ENCODE assay signal across 5 worm cellular contexts in genomic region chrV:13751811-13752210, ce11.
TF ChIP-seq lines count a peak whose summit lies in the region.

cld-9 (minus strand) TSS chrV:13751891.

TF ChIP-seq in whole organism, L1 larva, 84 proteins besides CTCF, POLR2A, EP300 and RAD21:
- TF ChIP-seq F16B12.6 (tag; optimal IDR thresholded peaks at IDR 0.05; lab: Kevin White, UChicago) (no peak), elt-2 (tag; optimal IDR thresholded peaks at IDR 0.05; lab: Kevin White, UChicago) (peak; percentile 41), fkh-8 (tag; optimal IDR thresholded peaks at IDR 0.05; lab: Kevin White, UChicago) (no peak), nhr-237 (tag; optimal IDR thresholded peaks at IDR 0.05; lab: Kevin White, UChicago) (no peak), mep-1 (tag; optimal IDR thresholded peaks at IDR 0.05; lab: Kevin White, UChicago) (no peak)
TF ChIP-seq in whole organism, L1 larva: peak in this region for 1.

TF ChIP-seq in whole organism, L2 larva, 48 proteins besides CTCF, POLR2A, EP300 and RAD21:
- peak; percentile 37 for TF ChIP-seq sma-9 (GFP tag; optimal IDR thresholded peaks at IDR 0.05; lab: Kevin White, UChicago)
- no peak for TF ChIP-seq sma-9 (tag; optimal IDR thresholded peaks at IDR 0.05; lab: Kevin White, UChicago)
- peak; percentile 63 for TF ChIP-seq fos-1 (tag; optimal IDR thresholded peaks at IDR 0.05; lab: Kevin White, UChicago)
- TF ChIP-seq sma-3 (GFP tag; optimal IDR thresholded peaks at IDR 0.05; lab: Kevin White, UChicago), result no peak

TF ChIP-seq in whole organism, L3 larva, 47 proteins besides CTCF, POLR2A, EP300 and RAD21:
- TF ChIP-seq daf-12 (tag; optimal IDR thresholded peaks at IDR 0.05; lab: Kevin White, UChicago), result no peak
- TF ChIP-seq lsy-12 (tag; optimal IDR thresholded peaks at IDR 0.05; lab: Kevin White, UChicago), result no peak
- TF ChIP-seq hmg-11 (tag; optimal IDR thresholded peaks at IDR 0.05; lab: Kevin White, UChicago), result no peak
- no peak for TF ChIP-seq lin-15B (tag; optimal IDR thresholded peaks at IDR 0.05; lab: Kevin White, UChicago)
- no peak for TF ChIP-seq nhr-43 (tag; optimal IDR thresholded peaks at IDR 0.05; lab: Kevin White, UChicago; ENCODE audit: poor library complexity, severe bottlenecking)
- TF ChIP-seq elt-2 (tag; optimal IDR thresholded peaks at IDR 0.05; lab: Kevin White, UChicago), result peak; percentile 71
- no peak for TF ChIP-seq nhr-76 (tag; optimal IDR thresholded peaks at IDR 0.05; lab: Kevin White, UChicago)
- TF ChIP-seq ztf-4 (tag; optimal IDR thresholded peaks at IDR 0.05; lab: Kevin White, UChicago), result no peak
- no peak for TF ChIP-seq elt-1 (tag; optimal IDR thresholded peaks at IDR 0.05; lab: Kevin White, UChicago)
- peak; percentile 40 for TF ChIP-seq pqm-1 (tag; optimal IDR thresholded peaks at IDR 0.05; lab: Kevin White, UChicago)
- no peak for TF ChIP-seq unc-62 (GFP tag; optimal IDR thresholded peaks at IDR 0.05; lab: Kevin White, UChicago)
- TF ChIP-seq nhr-12 (tag; optimal IDR thresholded peaks at IDR 0.05; lab: Kevin White, UChicago), result no peak
- no peak for TF ChIP-seq fkh-10 (GFP tag; optimal IDR thresholded peaks at IDR 0.05; lab: Kevin White, UChicago)

TF ChIP-seq in whole organism, L4 larva, 104 proteins besides CTCF, POLR2A, EP300 and RAD21:
- no peak for TF ChIP-seq lin-15B (tag; optimal IDR thresholded peaks at IDR 0.05; lab: Kevin White, UChicago)
- no peak for TF ChIP-seq ceh-82 (tag; optimal IDR thresholded peaks at IDR 0.05; lab: Kevin White, UChicago)
- TF ChIP-seq dmd-9 (GFP tag; IDR thresholded peaks at IDR 0.05; lab: Robert Waterston, UW), result no peak
- no peak for TF ChIP-seq F10B5.3 (tag; optimal IDR thresholded peaks at IDR 0.05; lab: Kevin White, UChicago)
- no peak for TF ChIP-seq dmd-8 (GFP tag; IDR thresholded peaks at IDR 0.05; lab: Robert Waterston, UW)
- peak; percentile 51 for TF ChIP-seq pqm-1 (tag; optimal IDR thresholded peaks at IDR 0.05; lab: Kevin White, UChicago)
- no peak for TF ChIP-seq set-16 (GFP tag; IDR thresholded peaks at IDR 0.05; lab: Robert Waterston, UW)
- 0 out of 2 replicates have a peak, but pooled peaks have one; percentile 30 for TF ChIP-seq php-3 (GFP tag; IDR thresholded peaks at IDR 0.05; lab: Robert Waterston, UW)
- no peak for TF ChIP-seq cey-2 (tag; optimal IDR thresholded peaks at IDR 0.05; lab: Kevin White, UChicago; ENCODE audit: borderline replicate concordance, insufficient read depth)
- TF ChIP-seq Y48G9A.11 (GFP tag; IDR thresholded peaks at IDR 0.05; lab: Robert Waterston, UW), result no peak
- no peak for TF ChIP-seq nhr-42 (GFP tag; IDR thresholded peaks at IDR 0.05; lab: Robert Waterston, UW)
- TF ChIP-seq dve-1 (tag; optimal IDR thresholded peaks at IDR 0.05; lab: Kevin White, UChicago; ENCODE audit: insufficient read depth), result no peak
- TF ChIP-seq nhr-10 (tag; optimal IDR thresholded peaks at IDR 0.05; lab: Kevin White, UChicago), result no peak
- TF ChIP-seq madf-9 (GFP tag; conservative IDR thresholded peaks at IDR 0.05; lab: Robert Waterston, UW), result no peak
- TF ChIP-seq nhr-28 (tag; optimal IDR thresholded peaks at IDR 0.05; lab: Kevin White, UChicago), result peak; percentile 0
- no peak for TF ChIP-seq nhr-102 (tag; optimal IDR thresholded peaks at IDR 0.05; lab: Kevin White, UChicago)
- TF ChIP-seq ceh-28 (tag; optimal IDR thresholded peaks at IDR 0.05; lab: Kevin White, UChicago), result no peak
- peak; percentile 65 for TF ChIP-seq dmd-6 (GFP tag; IDR thresholded peaks at IDR 0.05; lab: Robert Waterston, UW)
- TF ChIP-seq duxl-1 (tag; optimal IDR thresholded peaks at IDR 0.05; lab: Kevin White, UChicago; ENCODE audit: poor library complexity), result no peak
- peak; percentile 7 for TF ChIP-seq hlh-11 (tag; optimal IDR thresholded peaks at IDR 0.05; lab: Kevin White, UChicago)
- no peak for TF ChIP-seq R02D3.7 (tag; optimal IDR thresholded peaks at IDR 0.05; lab: Kevin White, UChicago)
- TF ChIP-seq daf-8 (GFP tag; IDR thresholded peaks at IDR 0.05; lab: Robert Waterston, UW), result no peak
- TF ChIP-seq nhr-11 (tag; optimal IDR thresholded peaks at IDR 0.05; lab: Kevin White, UChicago), result no peak
- no peak for TF ChIP-seq lim-7 (GFP tag; IDR thresholded peaks at IDR 0.05; lab: Robert Waterston, UW)
- TF ChIP-seq saeg-2 (GFP tag; IDR thresholded peaks at IDR 0.05; lab: Robert Waterston, UW), result no peak
- TF ChIP-seq daf-16 (GFP tag; optimal IDR thresholded peaks at IDR 0.05; lab: Kevin White, UChicago), result no peak
- peak; percentile 63 for TF ChIP-seq daf-16 (tag; optimal IDR thresholded peaks at IDR 0.05; lab: Kevin White, UChicago)
- no peak for TF ChIP-seq Y5F2A.4 (GFP tag; optimal IDR thresholded peaks at IDR 0.05; lab: Kevin White, UChicago)
- TF ChIP-seq ceh-44 (GFP tag; IDR thresholded peaks at IDR 0.05; lab: Robert Waterston, UW), result no peak
- TF ChIP-seq tra-1 (GFP tag; IDR thresholded peaks at IDR 0.05; lab: Robert Waterston, UW), result no peak
- no peak for TF ChIP-seq ceh-20 (GFP tag; IDR thresholded peaks at IDR 0.05; lab: Robert Waterston, UW)
- peak; percentile 28 for TF ChIP-seq nhr-77 (tag; optimal IDR thresholded peaks at IDR 0.05; lab: Kevin White, UChicago)

TF ChIP-seq in whole organism, young adult, 124 proteins besides CTCF, POLR2A, EP300 and RAD21:
- TF ChIP-seq snpc-4 (GFP tag; optimal IDR thresholded peaks at IDR 0.05; lab: Kevin White, UChicago) (no peak), snpc-4 (tag; optimal IDR thresholded peaks at IDR 0.05; lab: Kevin White, UChicago) (no peak), nhr-90 (tag; optimal IDR thresholded peaks at IDR 0.05; lab: Kevin White, UChicago) (no peak), nhr-80 (tag; optimal IDR thresholded peaks at IDR 0.05; lab: Kevin White, UChicago) (peak; percentile 52)
